Fruit fly (Drosophila melanogaster) Kc167 (cell line): ENCODE data around the gene CG9630.

Source experiments
- h ChIP-seq: fragments of >200 bp; optimal IDR thresholded peaks from 3 replicates; lab custom pipeline; 2018; ENCODE audit warnings: missing external identifiers
- insv ChIP-seq: fragments of >200 bp; optimal IDR thresholded peaks from 3 replicates; lab custom pipeline; 2018; ENCODE audit warnings: missing external identifiers

DNA sequence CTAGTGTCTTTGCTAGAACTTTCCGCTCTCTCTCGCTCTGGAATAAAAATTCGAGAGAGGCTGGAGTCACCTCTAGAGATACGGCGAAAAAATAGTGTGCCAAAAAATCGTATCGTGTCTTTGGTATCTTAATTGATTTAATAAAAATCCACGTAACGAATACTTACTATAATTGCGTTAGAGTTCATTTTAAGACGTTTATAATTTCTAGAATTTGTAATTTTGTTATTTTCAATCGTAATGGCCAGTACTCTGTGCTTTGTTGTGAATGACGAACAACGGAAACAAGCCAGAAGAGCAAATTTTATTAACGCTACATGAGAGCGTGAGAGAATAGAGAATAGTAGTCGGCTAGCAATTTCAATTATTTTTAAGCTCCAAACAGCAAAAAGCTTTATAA is 8.1 kb downstream of the CG9630 start:
- TF ChIP-seq insv (lab: Kevin White, UChicago) (no peak), h (lab: Kevin White, UChicago) (no peak)
